Worm (Caenorhabditis elegans) whole organism, mixed stage, embryonic: ENCODE data around the gene srxa-2.

Experiments used
- drap-1 ChIP-seq: fragments of 200-800 bp; sonication (Bioruptor generic); optimal IDR thresholded peaks from 3 replicates; lab custom pipeline; 2018; ENCODE audit warnings: mild to moderate bottlenecking, missing genetic modification characterization, missing compliant biosample characterization
- lin-13 ChIP-seq: fragments of 150-350 bp; optimal IDR thresholded peaks from 2 replicates; lab custom pipeline; 2014; ENCODE audit warnings: missing biosample characterization, missing genetic modification characterization
- nhr-2 ChIP-seq: fragments of 150-350 bp; optimal IDR thresholded peaks from 2 replicates; lab custom pipeline; 2014; ENCODE audit warnings: missing biosample characterization, missing genetic modification characterization
- nhr-237 ChIP-seq: fragments of 150-350 bp; optimal IDR thresholded peaks from 2 replicates; lab custom pipeline; 2014; ENCODE audit warnings: missing biosample characterization, missing genetic modification characterization
- pha-4 ChIP-seq: fragments of 150-350 bp; optimal IDR thresholded peaks from 2 replicates; lab custom pipeline; 2018; ENCODE audit warnings: missing biosample characterization, missing genetic modification reagents, missing genetic modification characterization
- tbx-8 ChIP-seq: fragments of 200-800 bp; sonication (Bioruptor generic); optimal IDR thresholded peaks from 2 replicates; lab custom pipeline; 2018; ENCODE audit warnings: mild to moderate bottlenecking, missing genetic modification characterization, moderate library complexity, missing compliant biosample characterization
- zip-8 ChIP-seq: fragments of 150-350 bp; optimal IDR thresholded peaks from 2 replicates; lab custom pipeline; 2014; ENCODE audit warnings: missing biosample characterization, missing genetic modification characterization
- ztf-11 ChIP-seq: fragments of 150-350 bp; optimal IDR thresholded peaks from 2 replicates; lab custom pipeline; 2014; ENCODE audit warnings: missing biosample characterization, missing genetic modification characterization

srxa-2 gene

ce11 chrIV:9467418-9467817, 44.2 kb downstream of the srxa-2 start, which contains the start of gene F38E11.6:
TSS of gene F38E11.6 (minus strand) at chrIV:9467518.
- TF ChIP-seq zip-8 (no peak), tbx-8 (GFP tag; lab: Kevin White, UChicago) (no peak), nhr-237 (tag; lab: Kevin White, UChicago) (no peak), drap-1 (no peak)

- TF ChIP-seq lin-13 (tag; lab: Kevin White, UChicago) (no peak), ztf-11 (tag; lab: Kevin White, UChicago) (no peak), nhr-2 (tag; lab: Kevin White, UChicago) (no peak), pha-4 (tag; lab: Kevin White, UChicago) (no peak)
Measured at ce11 chrIV:9469293-9469692, 46.1 kb downstream of the srxa-2 start.
